Worm (Caenorhabditis elegans) whole organism, late embryonic: Measurements from ENCODE around the gene Y22D7AL.11.

Experiments
- C38D4.7 ChIP-seq: fragments of 200-800 bp; sonication (Bioruptor generic); optimal IDR thresholded peaks from 2 replicates; lab custom pipeline; 2018; ENCODE audit warnings: mild to moderate bottlenecking, missing genetic modification characterization, moderate library complexity, missing compliant biosample characterization
- K02D7.2 ChIP-seq: sonication (generic microtip); optimal IDR thresholded peaks from 2 replicates; lab custom pipeline; 2017; ENCODE audit warnings: mild to moderate bottlenecking, missing genetic modification characterization, missing compliant biosample characterization
- T23F11.4 ChIP-seq: fragments of 200-800 bp; sonication (Bioruptor generic); optimal IDR thresholded peaks from 2 replicates; lab custom pipeline; 2018; ENCODE audit warnings: mild to moderate bottlenecking, missing genetic modification characterization, missing compliant biosample characterization
- Y22D7AL.16 ChIP-seq: sonication (generic microtip); optimal IDR thresholded peaks from 2 replicates; lab custom pipeline; 2016; ENCODE audit warnings: missing genetic modification characterization, missing compliant biosample characterization
- ahr-1 ChIP-seq: sonication (generic microtip); optimal IDR thresholded peaks from 2 replicates; lab custom pipeline; 2016; ENCODE audit warnings: missing genetic modification characterization, missing compliant biosample characterization
- ama-1 ChIP-seq: fragments of 150-350 bp; optimal IDR thresholded peaks from 2 replicates; lab custom pipeline; 2014
- ceh-18 ChIP-seq: sonication (generic microtip); optimal IDR thresholded peaks from 2 replicates; lab custom pipeline; 2016; ENCODE audit warnings: missing genetic modification characterization, missing compliant biosample characterization
- ceh-19 ChIP-seq: fragments of 200-800 bp; sonication (Bioruptor generic); optimal IDR thresholded peaks from 2 replicates; lab custom pipeline; 2018; ENCODE audit warnings: mild to moderate bottlenecking, missing genetic modification characterization, missing compliant biosample characterization
- ceh-2 ChIP-seq: sonication (generic microtip); optimal IDR thresholded peaks from 2 replicates; lab custom pipeline; 2016; ENCODE audit warnings: missing genotype, missing genetic modification characterization, missing compliant biosample characterization
- ceh-31 ChIP-seq: sonication (generic microtip); optimal IDR thresholded peaks from 2 replicates; lab custom pipeline; 2016; ENCODE audit warnings: missing genetic modification characterization, missing compliant biosample characterization
- ceh-48 ChIP-seq: sonication (generic microtip); optimal IDR thresholded peaks from 2 replicates; lab custom pipeline; 2016; ENCODE audit warnings: missing genetic modification characterization, inconsistent platforms, missing compliant biosample characterization
- ceh-6 ChIP-seq: fragments of 200-800 bp; sonication (Bioruptor generic); optimal IDR thresholded peaks from 2 replicates; lab custom pipeline; 2018; ENCODE audit warnings: mild to moderate bottlenecking, missing genetic modification characterization, missing compliant biosample characterization
- ceh-9 ChIP-seq: sonication (generic microtip); optimal IDR thresholded peaks from 2 replicates; lab custom pipeline; 2016; ENCODE audit warnings: mild to moderate bottlenecking, missing genetic modification characterization, inconsistent platforms, missing compliant biosample characterization
- elt-2 ChIP-seq: sonication (generic microtip); optimal IDR thresholded peaks from 2 replicates; lab custom pipeline; 2016; ENCODE audit warnings: missing genetic modification reagents, missing genetic modification characterization, missing compliant biosample characterization
- elt-4 ChIP-seq: sonication (generic microtip); optimal IDR thresholded peaks from 2 replicates; lab custom pipeline; 2016; ENCODE audit warnings: missing genetic modification characterization, missing compliant biosample characterization
- ets-4 ChIP-seq: sonication (generic microtip); optimal IDR thresholded peaks from 2 replicates; lab custom pipeline; 2016; ENCODE audit warnings: missing genetic modification characterization, missing compliant biosample characterization
- eyg-1 ChIP-seq: sonication (generic microtip); optimal IDR thresholded peaks from 2 replicates; lab custom pipeline; 2016; ENCODE audit warnings: missing genotype, missing genetic modification characterization, missing compliant biosample characterization
- fkh-10 ChIP-seq: fragments of 150-350 bp; optimal IDR thresholded peaks from 2 replicates; lab custom pipeline; 2014; ENCODE audit warnings: missing biosample characterization, missing genetic modification reagents, missing genetic modification characterization
- fkh-6 ChIP-seq: sonication (generic microtip); optimal IDR thresholded peaks from 2 replicates; lab custom pipeline; 2016; ENCODE audit warnings: missing genetic modification characterization, missing compliant biosample characterization
- hlh-30 ChIP-seq: sonication (generic microtip); optimal IDR thresholded peaks from 2 replicates; lab custom pipeline; 2017; ENCODE audit warnings: antibody characterized with exemption, missing genetic modification characterization, missing compliant biosample characterization; ENCODE audit not compliant: insufficient read depth
- hlh-6 ChIP-seq: sonication (generic microtip); optimal IDR thresholded peaks from 2 replicates; lab custom pipeline; 2016; ENCODE audit warnings: missing genotype, missing genetic modification characterization, missing compliant biosample characterization
- lim-6 ChIP-seq: sonication (generic microtip); optimal IDR thresholded peaks from 2 replicates; lab custom pipeline; 2016; ENCODE audit warnings: missing genetic modification characterization, missing compliant biosample characterization
- nfya-1 ChIP-seq: sonication (generic microtip); optimal IDR thresholded peaks from 2 replicates; lab custom pipeline; 2017; ENCODE audit warnings: missing genetic modification characterization, mild to moderate bottlenecking, missing compliant biosample characterization, antibody characterized with exemption, moderate library complexity
- nhr-11 ChIP-seq: fragments of 150-350 bp; optimal IDR thresholded peaks from 2 replicates; lab custom pipeline; 2014; ENCODE audit warnings: missing biosample characterization, missing genetic modification characterization
- npax-4 ChIP-seq: sonication (generic microtip); optimal IDR thresholded peaks from 2 replicates; lab custom pipeline; 2016; ENCODE audit warnings: missing genetic modification characterization, missing compliant biosample characterization
- odd-2 ChIP-seq: sonication (generic microtip); optimal IDR thresholded peaks from 2 replicates; lab custom pipeline; 2017; ENCODE audit warnings: antibody characterized with exemption, mild to moderate bottlenecking, missing genetic modification characterization, missing compliant biosample characterization
- pat-9 ChIP-seq: fragments of 200-800 bp; sonication (Bioruptor generic); optimal IDR thresholded peaks from 2 replicates; lab custom pipeline; 2018; ENCODE audit warnings: mild to moderate bottlenecking, missing genetic modification characterization, moderate library complexity, missing compliant biosample characterization
- pax-1 ChIP-seq: fragments of 150-350 bp; optimal IDR thresholded peaks from 2 replicates; lab custom pipeline; 2014; ENCODE audit warnings: missing biosample characterization, missing genetic modification characterization
- pha-4 ChIP-seq: fragments of 150-350 bp; optimal IDR thresholded peaks from 2 replicates; lab custom pipeline; 2018; ENCODE audit warnings: missing biosample characterization, missing genetic modification reagents, missing genetic modification characterization
- pqm-1 ChIP-seq: sonication (generic microtip); optimal IDR thresholded peaks from 2 replicates; lab custom pipeline; 2016; ENCODE audit warnings: missing genetic modification characterization, missing compliant biosample characterization
- pros-1 ChIP-seq: fragments of 150-350 bp; optimal IDR thresholded peaks from 2 replicates; lab custom pipeline; 2014; ENCODE audit warnings: missing biosample characterization, missing genetic modification reagents, missing genetic modification characterization
- sox-2 ChIP-seq: fragments of 200-800 bp; sonication (Bioruptor generic); IDR thresholded peaks from 2 replicates; pipeline ENCODE4 v1.3.6; 2022; ENCODE audit warnings: missing genetic modification reagents, missing genetic modification characterization, missing compliant biosample characterization
- sox-4 ChIP-seq: sonication (generic microtip); optimal IDR thresholded peaks from 2 replicates; lab custom pipeline; 2017; ENCODE audit warnings: mild to moderate bottlenecking, missing genetic modification characterization, inconsistent platforms, missing compliant biosample characterization
- unc-42 ChIP-seq: sonication (generic microtip); optimal IDR thresholded peaks from 2 replicates; lab custom pipeline; 2016; ENCODE audit warnings: missing genotype, missing genetic modification characterization, missing compliant biosample characterization
- unc-55 ChIP-seq: sonication (generic microtip); optimal IDR thresholded peaks from 2 replicates; lab custom pipeline; 2017; ENCODE audit warnings: missing biosample characterization, missing genetic modification reagents, missing genetic modification characterization
- unc-86 ChIP-seq: sonication (generic microtip); optimal IDR thresholded peaks from 2 replicates; lab custom pipeline; 2016; ENCODE audit warnings: missing genetic modification characterization, missing compliant biosample characterization
- zip-5 ChIP-seq: sonication (generic microtip); optimal IDR thresholded peaks from 2 replicates; lab custom pipeline; 2016; ENCODE audit warnings: missing genetic modification characterization, missing compliant biosample characterization
- ztf-16 ChIP-seq: sonication (generic microtip); optimal IDR thresholded peaks from 2 replicates; lab custom pipeline; 2017; ENCODE audit warnings: missing genetic modification characterization, missing compliant biosample characterization

Y22D7AL.11 gene

DNA sequence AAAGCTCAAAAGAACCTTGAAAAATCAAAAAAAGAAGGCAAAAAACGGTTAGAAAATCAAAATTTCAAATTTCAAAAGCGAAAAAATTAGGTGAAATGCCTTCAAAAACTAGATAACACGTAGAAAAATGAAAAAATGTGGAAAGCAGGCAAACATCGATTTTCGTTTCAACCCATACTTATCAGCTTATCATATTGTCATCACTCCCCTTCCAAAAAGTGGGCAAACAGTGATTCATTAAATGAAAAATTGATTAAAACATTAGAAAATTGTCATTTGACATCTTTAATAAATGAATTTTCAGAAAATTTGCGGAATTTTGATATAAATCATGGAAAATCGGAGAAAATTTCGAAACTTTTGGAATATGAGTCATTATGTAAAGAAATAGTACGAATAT is 26.9 kb upstream of the Y22D7AL.11 start:
- TF ChIP-seq ztf-16: no peak
- TF ChIP-seq unc-42: no peak
- TF ChIP-seq ceh-9 (tag; lab: Kevin White, UChicago): no peak
- no peak for TF ChIP-seq ceh-18
- TF ChIP-seq, all 69 proteins: peak for 0

DNA sequence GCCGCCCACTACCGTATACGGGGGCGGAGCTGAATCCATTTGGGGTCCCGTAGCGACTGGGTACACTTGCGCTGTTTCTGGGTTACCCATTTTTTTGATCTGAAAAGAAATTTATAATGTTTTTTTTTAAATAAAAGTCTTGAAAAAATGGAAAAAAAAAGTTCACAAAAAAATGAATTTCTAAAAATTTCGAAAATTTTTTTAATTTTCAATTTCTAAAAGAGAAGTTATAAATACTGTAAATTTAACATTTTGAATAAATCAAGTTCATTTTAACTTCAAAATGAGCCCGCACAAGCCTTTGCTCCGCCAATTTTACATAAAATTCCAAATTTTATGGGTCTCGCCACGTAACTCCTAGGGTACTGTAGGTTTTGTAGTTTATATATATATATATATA is 25.6 kb upstream of the Y22D7AL.11 start, which contains the start of gene Y22D7AL.15:
Gene Y22D7AL.15, minus strand, starts transcription at position 101 of the 400 bp plus-strand sequence.
- TF ChIP-seq Y22D7AL.16 (tag; lab: Kevin White, UChicago): peak; percentile 37
- TF ChIP-seq nhr-11: no peak
- no peak for TF ChIP-seq pat-9 (tag; lab: Kevin White, UChicago)

DNA sequence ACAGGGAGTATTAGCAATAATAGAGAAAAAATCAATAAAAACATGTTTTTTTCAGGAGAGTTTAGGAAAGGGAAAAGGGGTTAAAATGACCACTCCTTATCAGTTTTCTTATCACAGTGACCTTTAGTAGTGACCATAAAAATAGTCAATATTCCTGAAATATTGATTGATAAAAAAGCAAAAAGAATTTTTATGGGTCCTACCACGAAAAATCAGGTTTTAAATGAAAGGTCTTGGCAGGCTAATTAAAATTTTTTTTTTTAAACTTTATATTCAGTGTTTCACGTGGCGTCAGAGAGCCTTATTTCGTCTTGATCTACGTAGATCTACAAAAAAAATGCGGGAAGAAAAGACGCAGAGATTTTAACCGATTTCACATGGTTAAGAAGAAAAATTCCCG is 23.2 kb upstream of the Y22D7AL.11 start, which contains the start of gene cht-4:
Gene cht-4, minus strand, starts transcription at position 101 of the 400 bp plus-strand sequence.
- TF ChIP-seq elt-2 (peak; percentile 67), ceh-2 (tag; lab: Kevin White, UChicago) (no peak)

DNA sequence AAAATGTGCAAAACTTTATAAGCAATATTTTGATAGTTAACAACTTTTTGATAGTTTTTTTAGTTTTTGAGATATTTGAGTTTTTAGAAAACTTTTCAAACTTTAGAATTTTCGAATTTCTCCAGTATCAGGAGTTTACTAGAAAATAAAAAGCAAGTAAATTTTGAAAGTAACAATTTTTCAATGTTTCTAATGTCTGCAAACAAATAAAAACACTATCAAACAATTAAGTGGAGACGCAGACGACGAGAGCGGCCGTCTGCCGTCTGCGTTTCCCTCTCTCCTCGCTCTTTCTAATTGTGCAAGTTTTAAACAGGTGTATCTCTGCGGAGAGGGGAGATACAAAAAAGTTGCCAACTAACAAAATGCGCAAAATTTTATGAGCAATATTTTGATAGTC is 18.8 kb upstream of the Y22D7AL.11 start:
- TF ChIP-seq npax-4 (tag; lab: Kevin White, UChicago) (no peak), pros-1 (tag; lab: Kevin White, UChicago) (no peak), ama-1 (lab: Kevin White, UChicago) (no peak), ahr-1 (no peak)

DNA sequence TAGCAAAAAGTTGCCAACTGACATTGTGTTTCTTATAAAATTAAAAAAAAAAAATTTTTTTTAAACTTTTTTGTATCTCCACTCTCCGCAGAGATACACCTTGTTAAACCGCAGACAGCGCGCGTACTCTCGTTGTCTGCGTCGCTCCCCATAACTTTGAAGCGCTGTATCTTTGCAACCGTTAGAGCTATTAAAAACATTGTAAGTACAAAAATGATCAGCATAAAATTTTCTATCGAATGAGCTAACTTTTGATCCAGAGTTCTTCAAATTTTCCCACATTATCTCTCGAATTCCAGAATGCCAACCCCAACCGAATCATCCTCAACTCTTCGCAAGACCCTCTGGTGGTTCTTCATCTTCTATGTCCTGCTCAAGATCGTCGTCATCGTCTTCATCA is 18.0 kb upstream of the Y22D7AL.11 start, which contains the start of gene Y22D7AL.1:
Gene Y22D7AL.1, plus strand, starts transcription at position 301 of the 400 bp plus-strand sequence.
- TF ChIP-seq ets-4 (no peak), ceh-31 (tag; lab: Kevin White, UChicago) (no peak), npax-4 (tag; lab: Kevin White, UChicago) (no peak), K02D7.2 (tag; lab: Kevin White, UChicago) (no peak), elt-4 (no peak), ama-1 (lab: Kevin White, UChicago) (no peak), eyg-1 (tag; lab: Kevin White, UChicago) (no peak), hlh-30 (tag; lab: Kevin White, UChicago) (no peak), nfya-1 (tag; lab: Kevin White, UChicago) (no peak), sox-4 (tag; lab: Kevin White, UChicago) (no peak), odd-2 (tag; lab: Kevin White, UChicago) (no peak), pros-1 (tag; lab: Kevin White, UChicago) (no peak), C38D4.7 (GFP tag; lab: Kevin White, UChicago) (no peak), pqm-1 (tag; lab: Kevin White, UChicago) (no peak), hlh-6 (tag; lab: Kevin White, UChicago) (no peak), ceh-19 (no peak), sox-2 (GFP tag; lab: Robert Waterston, UW) (no peak), pha-4 (tag; lab: Kevin White, UChicago) (no peak), ceh-48 (tag; lab: Kevin White, UChicago) (no peak)

DNA sequence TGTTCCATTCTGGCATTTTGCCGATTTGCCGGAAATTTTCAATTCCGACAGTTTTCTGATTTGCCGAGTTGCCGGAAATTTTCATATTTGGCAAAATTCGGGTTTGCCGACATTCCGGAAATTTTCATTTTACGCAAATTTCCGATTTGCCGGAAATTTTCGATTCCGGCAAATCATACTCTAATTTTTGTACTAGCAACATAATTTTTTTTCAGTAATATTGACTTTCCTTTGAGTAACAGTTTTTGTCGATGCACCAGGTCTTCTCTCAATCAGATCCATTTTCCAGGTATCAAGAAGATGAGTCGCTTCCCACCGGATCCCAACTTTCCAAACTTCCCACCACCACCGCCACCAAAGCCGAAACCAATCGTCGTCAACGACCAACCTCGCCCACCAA is 7.0 kb upstream of the Y22D7AL.11 start, which contains the start of gene Y22D7AL.3:
Gene Y22D7AL.3, plus strand, starts transcription at position 301 of the 400 bp plus-strand sequence.
- TF ChIP-seq npax-4 (tag; lab: Kevin White, UChicago) (no peak), ceh-6 (GFP tag; lab: Kevin White, UChicago) (no peak), T23F11.4 (GFP tag; lab: Kevin White, UChicago) (no peak), unc-55 (GFP tag; lab: Kevin White, UChicago) (no peak), ahr-1 (no peak), hlh-30 (tag; lab: Kevin White, UChicago) (no peak), unc-86 (no peak), fkh-6 (tag; lab: Kevin White, UChicago) (no peak), zip-5 (tag; lab: Kevin White, UChicago) (no peak), Y22D7AL.16 (tag; lab: Kevin White, UChicago) (no peak), lim-6 (tag; lab: Kevin White, UChicago) (no peak), fkh-10 (GFP tag; lab: Kevin White, UChicago) (no peak), ceh-2 (tag; lab: Kevin White, UChicago) (no peak), pqm-1 (tag; lab: Kevin White, UChicago) (no peak), pha-4 (tag; lab: Kevin White, UChicago) (no peak), pax-1 (no peak), ets-4 (no peak)
